Worm (Caenorhabditis elegans): ENCODE results near the gene K02C4.3.

DNA sequence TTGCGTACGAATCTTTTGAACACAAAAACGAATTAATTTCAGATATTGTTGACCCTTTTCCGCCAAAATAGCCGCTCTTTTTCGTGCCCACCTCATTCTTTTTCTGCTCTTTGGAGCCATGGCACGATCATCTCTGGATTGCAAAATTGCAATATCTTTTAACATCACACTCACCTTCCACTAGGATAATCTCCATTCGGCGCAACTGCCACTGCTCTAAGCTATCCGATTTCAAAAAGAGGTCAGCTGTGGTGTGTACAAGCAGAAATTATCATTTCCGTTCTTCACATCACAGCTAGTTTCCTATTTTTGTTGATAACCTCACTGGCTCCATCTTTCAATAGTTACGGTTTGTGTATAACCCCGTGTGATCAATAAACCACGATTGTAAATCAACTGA, 40.0 kb upstream of the K02C4.3 start:
- TF ChIP-seq ref-1 (GFP tag; conservative IDR thresholded peaks at IDR 0.05) (no peak), ztf-23 (GFP tag; IDR thresholded peaks at IDR 0.05) (no peak), T22C8.4 (GFP tag; IDR thresholded peaks at IDR 0.05) (no peak), tab-1 (GFP tag; IDR thresholded peaks at IDR 0.05) (no peak), klf-2 (GFP tag; conservative IDR thresholded peaks at IDR 0.05) (no peak), flt-1 (GFP tag; IDR thresholded peaks at IDR 0.05) (no peak), cog-1 (tag; optimal IDR thresholded peaks at IDR 0.05) (no peak)
